Fruit fly (Drosophila melanogaster) whole organism, embryonic: ENCODE data around the gene CG4709.

Source experiments
- Abd-B ChIP-seq: fragments of 200-800 bp; sonication (Bioruptor generic); optimal IDR thresholded peaks from 2 replicates; lab custom pipeline; 2018; ENCODE audit warnings: missing biosample characterization, mild to moderate bottlenecking, missing genetic modification characterization, moderate library complexity
- CG10979 ChIP-seq: fragments of 200-800 bp; sonication (Bioruptor generic); optimal IDR thresholded peaks from 2 replicates; lab custom pipeline; 2018; ENCODE audit warnings: missing biosample characterization, mild to moderate bottlenecking, missing genetic modification characterization, moderate library complexity
- CG11560 ChIP-seq: fragments of 200-800 bp; sonication (Bioruptor generic); IDR thresholded peaks from 3 replicates; pipeline ENCODE4 v1.3.6; 2022; ENCODE audit warnings: missing biosample characterization, missing genetic modification characterization
- CG12071 ChIP-seq: fragments of 200-800 bp; sonication (Bioruptor generic); optimal IDR thresholded peaks from 3 replicates; lab custom pipeline; 2018; ENCODE audit warnings: missing biosample characterization, mild to moderate bottlenecking, missing genetic modification characterization
- CG12744 ChIP-seq: fragments of 200-800 bp; sonication (Bioruptor generic); optimal IDR thresholded peaks from 2 replicates; lab custom pipeline; 2016; ENCODE audit warnings: missing biosample characterization, missing genetic modification characterization
- CG13123 ChIP-seq: fragments of 200-800 bp; sonication (Bioruptor generic); optimal IDR thresholded peaks from 2 replicates; lab custom pipeline; 2016; ENCODE audit warnings: missing biosample characterization, missing genetic modification characterization
- CG13775 ChIP-seq: fragments of 200-800 bp; sonication (Bioruptor generic); optimal IDR thresholded peaks from 3 replicates; lab custom pipeline; 2017; ENCODE audit warnings: missing biosample characterization, mild to moderate bottlenecking, missing genetic modification characterization
- CG14441 ChIP-seq: fragments of 200-800 bp; sonication (Bioruptor generic); IDR thresholded peaks from 2 replicates; pipeline ENCODE4 v1.3.6; 2022; ENCODE audit warnings: missing biosample characterization, missing genetic modification characterization
- CG17568 ChIP-seq: fragments of 200-800 bp; sonication (Bioruptor generic); optimal IDR thresholded peaks from 2 replicates; lab custom pipeline; 2018; ENCODE audit warnings: missing biosample characterization, mild to moderate bottlenecking, missing genetic modification characterization, moderate library complexity
- CG31441 ChIP-seq: fragments of 200-800 bp; sonication (Bioruptor generic); IDR thresholded peaks from 2 replicates; pipeline ENCODE4 v1.3.6; 2022; ENCODE audit warnings: missing biosample characterization, missing genetic modification characterization
- CG32532 ChIP-seq: fragments of 200-800 bp; sonication (Bioruptor generic); IDR thresholded peaks from 2 replicates; pipeline ENCODE4 v1.3.6; 2022; ENCODE audit warnings: missing biosample characterization, missing genetic modification characterization
- CG32767 ChIP-seq: fragments of 200-800 bp; sonication (Bioruptor generic); IDR thresholded peaks from 2 replicates; pipeline ENCODE4 v1.3.6; 2022; ENCODE audit warnings: missing biosample characterization, missing genetic modification characterization
- CG3281 ChIP-seq: fragments of 200-800 bp; sonication (Bioruptor generic); optimal IDR thresholded peaks from 3 replicates; lab custom pipeline; 2017; ENCODE audit warnings: missing biosample characterization, mild to moderate bottlenecking, missing genetic modification characterization
- CG34422 ChIP-seq: fragments of 200-800 bp; sonication (Bioruptor generic); IDR thresholded peaks from 3 replicates; pipeline ENCODE4 v1.3.6; 2022; ENCODE audit warnings: missing biosample characterization, missing genetic modification characterization
- CG7372 ChIP-seq: fragments of 200-800 bp; sonication (Bioruptor generic); IDR thresholded peaks from 2 replicates; pipeline ENCODE4 v1.3.6; 2022; ENCODE audit warnings: missing biosample characterization, missing genetic modification characterization
- CG7556 ChIP-seq: fragments of 200-800 bp; sonication (Bioruptor generic); optimal IDR thresholded peaks from 2 replicates; lab custom pipeline; 2017; ENCODE audit warnings: missing biosample characterization, mild to moderate bottlenecking, missing genetic modification characterization
- CG7963 ChIP-seq: fragments of 200-800 bp; sonication (Bioruptor generic); IDR thresholded peaks from 3 replicates; pipeline ENCODE4 v1.3.6; 2022; ENCODE audit warnings: missing biosample characterization, missing genetic modification characterization; ENCODE audit not compliant: partially characterized antibody
- CG8089 ChIP-seq: fragments of 200-800 bp; sonication (Bioruptor generic); optimal IDR thresholded peaks from 3 replicates; lab custom pipeline; 2016; ENCODE audit warnings: missing biosample characterization, missing genetic modification characterization
- CG8290 ChIP-seq, 3 experiments: fragments of 200-800 bp; sonication (Bioruptor generic); optimal IDR thresholded peaks; 2 replicates each; lab custom pipeline; 2016 to 2019; ENCODE audit warnings: missing biosample characterization in 3 of 3, missing genetic modification characterization in 3 of 3, mild to moderate bottlenecking in 2 of 3, moderate library complexity in 1 of 3
- CG8388 ChIP-seq: fragments of 200-800 bp; sonication (Bioruptor generic); optimal IDR thresholded peaks from 2 replicates; lab custom pipeline; 2019; ENCODE audit warnings: missing biosample characterization, mild to moderate bottlenecking, missing genetic modification characterization, moderate library complexity
- CG8765 ChIP-seq: fragments of 200-800 bp; sonication (Bioruptor generic); IDR thresholded peaks from 2 replicates; pipeline ENCODE4 v1.3.6; 2022; ENCODE audit warnings: missing biosample characterization, missing genetic modification characterization
- CkIIα-i1 ChIP-seq: fragments of 200-800 bp; sonication (Bioruptor generic); IDR thresholded peaks from 2 replicates; pipeline ENCODE4 v1.3.6; 2022; ENCODE audit warnings: missing biosample characterization, missing genetic modification characterization
- Doc3 ChIP-seq: fragments of 200-800 bp; sonication (Bioruptor generic); IDR thresholded peaks from 3 replicates; pipeline ENCODE4 v1.3.6; 2022; ENCODE audit warnings: missing biosample characterization, missing genetic modification characterization; ENCODE audit not compliant: partially characterized antibody
- ERR ChIP-seq: fragments of 200-800 bp; sonication (Bioruptor generic); optimal IDR thresholded peaks from 2 replicates; lab custom pipeline; 2016; ENCODE audit warnings: missing biosample characterization, missing genetic modification characterization
- Elba2 ChIP-seq: fragments of 200-800 bp; sonication (Bioruptor generic); optimal IDR thresholded peaks from 3 replicates; lab custom pipeline; 2016; ENCODE audit warnings: missing biosample characterization, missing genetic modification characterization
- GATAe ChIP-seq: fragments of 200-800 bp; sonication (Bioruptor generic); conservative IDR thresholded peaks from 2 replicates; pipeline ENCODE4 v1.3.6; 2022; ENCODE audit warnings: missing biosample characterization, missing genetic modification characterization
- Gug ChIP-seq: fragments of 200-800 bp; sonication (Bioruptor generic); IDR thresholded peaks from 4 replicates; pipeline ENCODE4 v1.3.6; 2022; ENCODE audit warnings: missing biosample characterization, missing genetic modification characterization
- Hsf ChIP-seq: fragments of 200-800 bp; sonication (Bioruptor generic); optimal IDR thresholded peaks from 3 replicates; lab custom pipeline; 2016; ENCODE audit warnings: missing biosample characterization, missing genetic modification characterization
- MBD-R2 ChIP-seq: fragments of 200-800 bp; sonication (Bioruptor generic); IDR thresholded peaks from 2 replicates; pipeline ENCODE4 v1.3.6; 2022; ENCODE audit warnings: missing biosample characterization, missing genetic modification characterization
- Side ChIP-seq: fragments of 200-800 bp; sonication (Bioruptor generic); optimal IDR thresholded peaks from 2 replicates; lab custom pipeline; 2016; ENCODE audit warnings: missing biosample characterization, missing genetic modification characterization
- Xbp1 ChIP-seq: fragments of 200-800 bp; sonication (Bioruptor generic); optimal IDR thresholded peaks from 3 replicates; lab custom pipeline; 2016; ENCODE audit warnings: missing biosample characterization, mild to moderate bottlenecking, missing genetic modification characterization
- Xrp1 ChIP-seq: fragments of 200-800 bp; sonication (Bioruptor generic); IDR thresholded peaks from 2 replicates; pipeline ENCODE4 v1.3.6; 2022; ENCODE audit warnings: missing biosample characterization, missing genetic modification characterization
- YL-1 ChIP-seq: fragments of 200-800 bp; sonication (Bioruptor generic); optimal IDR thresholded peaks from 3 replicates; lab custom pipeline; 2017; ENCODE audit warnings: missing biosample characterization, mild to moderate bottlenecking, missing genetic modification characterization
- bcd ChIP-seq: fragments of 200-800 bp; sonication (Bioruptor generic); optimal IDR thresholded peaks from 2 replicates; lab custom pipeline; 2017; ENCODE audit warnings: missing biosample characterization, mild to moderate bottlenecking, missing genetic modification characterization
- cato ChIP-seq: fragments of 200-800 bp; sonication (Bioruptor generic); optimal IDR thresholded peaks from 2 replicates; lab custom pipeline; 2016; ENCODE audit warnings: missing biosample characterization, missing genetic modification characterization, borderline replicate concordance
- crc ChIP-seq: fragments of 200-800 bp; sonication (Bioruptor generic); optimal IDR thresholded peaks from 2 replicates; lab custom pipeline; 2016; ENCODE audit warnings: missing biosample characterization, missing genetic modification characterization
- dm ChIP-seq: fragments of 200-800 bp; sonication (Bioruptor generic); optimal IDR thresholded peaks from 3 replicates; lab custom pipeline; 2016; ENCODE audit warnings: missing biosample characterization, missing genetic modification characterization
- insv ChIP-seq, 2 experiments: fragments of 200-800 bp; sonication (Bioruptor generic); optimal IDR thresholded peaks; 3 replicates each; lab custom pipeline; 2016 to 2018; ENCODE audit warnings: missing biosample characterization in 2 of 2, missing genetic modification characterization in 2 of 2
- kah ChIP-seq: fragments of 200-800 bp; sonication (Bioruptor generic); optimal IDR thresholded peaks from 2 replicates; lab custom pipeline; 2018; ENCODE audit warnings: missing biosample characterization, mild to moderate bottlenecking, missing genetic modification characterization
- kni ChIP-seq: fragments of 200-800 bp; sonication (Bioruptor generic); optimal IDR thresholded peaks from 3 replicates; lab custom pipeline; 2017; ENCODE audit warnings: mild to moderate bottlenecking, missing biosample characterization, missing genetic modification reagents, missing genetic modification characterization
- mld ChIP-seq: fragments of 200-800 bp; sonication (Bioruptor generic); IDR thresholded peaks from 3 replicates; pipeline ENCODE4 v1.3.6; 2022; ENCODE audit warnings: missing biosample characterization, missing genetic modification characterization; ENCODE audit not compliant: partially characterized antibody
- nerfin-1 ChIP-seq: fragments of 200-800 bp; sonication (Bioruptor generic); optimal IDR thresholded peaks from 3 replicates; lab custom pipeline; 2019; ENCODE audit warnings: missing biosample characterization, mild to moderate bottlenecking, missing genetic modification characterization, moderate library complexity
- org-1 ChIP-seq: fragments of 200-800 bp; sonication (Bioruptor generic); optimal IDR thresholded peaks from 2 replicates; lab custom pipeline; 2017; ENCODE audit warnings: missing biosample characterization, missing genetic modification characterization
- row ChIP-seq: fragments of 200-800 bp; sonication (Bioruptor generic); IDR thresholded peaks from 3 replicates; pipeline ENCODE4 v1.3.6; 2022; ENCODE audit warnings: missing biosample characterization, missing genetic modification characterization
- sd ChIP-seq: fragments of 200-800 bp; sonication (Bioruptor generic); optimal IDR thresholded peaks from 3 replicates; lab custom pipeline; 2018; ENCODE audit warnings: missing biosample characterization, mild to moderate bottlenecking, missing genetic modification characterization, moderate library complexity
- sima ChIP-seq: fragments of 200-800 bp; sonication (Bioruptor generic); optimal IDR thresholded peaks from 2 replicates; lab custom pipeline; 2016; ENCODE audit warnings: missing biosample characterization, missing genetic modification characterization
- tup ChIP-seq: fragments of 200-800 bp; sonication (Bioruptor generic); optimal IDR thresholded peaks from 2 replicates; lab custom pipeline; 2016; ENCODE audit warnings: missing biosample characterization, mild to moderate bottlenecking, missing genetic modification characterization, moderate library complexity
- usp ChIP-seq: fragments of >200 bp; optimal IDR thresholded peaks from 2 replicates; lab custom pipeline; 2017; ENCODE audit warnings: missing biosample characterization, missing genetic modification characterization
- vfl ChIP-seq: fragments of 200-800 bp; sonication (Bioruptor generic); optimal IDR thresholded peaks from 2 replicates; lab custom pipeline; 2016; ENCODE audit warnings: missing biosample characterization, missing genetic modification characterization
- wor ChIP-seq: fragments of 200-800 bp; sonication (Bioruptor generic); IDR thresholded peaks from 2 replicates; pipeline ENCODE4 v1.3.6; 2022; ENCODE audit warnings: missing biosample characterization, missing genetic modification characterization

The CG4709 gene

DNA sequence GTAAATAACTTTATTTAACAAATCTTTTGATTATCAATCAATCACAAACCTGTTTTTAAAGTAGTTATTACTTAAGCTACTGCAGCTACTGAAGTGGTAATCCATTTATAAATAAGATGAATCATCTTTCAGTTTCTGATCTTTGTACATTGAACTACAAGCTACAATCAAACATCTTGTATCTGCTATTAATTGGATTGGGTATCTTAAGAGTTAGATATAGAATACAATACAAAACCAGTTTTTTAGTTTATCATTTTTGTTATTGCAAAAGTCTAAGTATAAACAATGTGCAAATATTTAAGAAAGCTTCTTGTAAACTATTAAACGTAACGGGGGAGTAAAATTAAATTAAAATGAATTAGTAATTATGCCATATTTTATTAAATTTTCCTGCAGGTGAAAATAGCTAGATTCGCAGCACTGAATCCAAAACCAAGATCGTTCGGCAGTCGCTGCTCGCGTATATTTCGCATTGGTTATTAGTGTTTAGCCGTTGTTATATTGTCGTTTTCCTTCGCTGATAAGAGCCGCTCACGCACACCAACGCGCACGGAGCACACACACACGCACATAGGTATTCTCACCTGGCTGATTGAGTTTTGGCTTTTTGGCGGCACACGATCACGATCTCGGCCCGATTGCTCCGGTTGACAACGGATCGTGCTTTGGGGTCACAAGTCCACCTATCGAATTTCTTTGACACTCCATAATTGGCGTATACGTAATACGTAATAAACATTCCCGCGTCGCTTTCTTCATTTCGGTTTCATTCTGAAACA lies 6.2 kb upstream of the CG4709 start (continued):
- peak; percentile 88 for TF ChIP-seq sd
- no peak for TF ChIP-seq wor (GFP tag; lab: Robert Waterston, UW)
- TF ChIP-seq CkIIα-i1 (GFP tag; lab: Robert Waterston, UW): no peak
- TF ChIP-seq CG8089: no peak
- peak; percentile 21; the same call in 1 of the 2 replicates for TF ChIP-seq CG32532 (GFP tag; lab: Robert Waterston, UW)
- no peak for TF ChIP-seq CG13775 (GFP tag; lab: Kevin White, UChicago)
- no peak for TF ChIP-seq CG12744
- TF ChIP-seq CG8290 (GFP tag; optimal IDR thresholded peaks at IDR 0.05; lab: Kevin White, UChicago): no peak
- TF ChIP-seq CG8290 (tag; optimal IDR thresholded peaks at IDR 0.05; lab: Kevin White, UChicago): peak in 1 of 2 experiments; percentile 57
- TF ChIP-seq kah (GFP tag; lab: Kevin White, UChicago): no peak
- peak; percentile 60 for TF ChIP-seq row (GFP tag; lab: Robert Waterston, UW)
- no peak for TF ChIP-seq Doc3 (GFP tag; lab: Robert Waterston, UW)
- TF ChIP-seq CG8765: no peak
- no peak for TF ChIP-seq CG7372 (GFP tag; lab: Robert Waterston, UW)
- TF ChIP-seq mld: no peak
- TF ChIP-seq Gug (GFP tag; lab: Robert Waterston, UW): no peak
- TF ChIP-seq tup (GFP tag; lab: Kevin White, UChicago): no peak
- TF ChIP-seq CG7963: no peak
- TF ChIP-seq CG8388 (GFP tag; lab: Kevin White, UChicago): no peak
- TF ChIP-seq CG12071 (GFP tag; lab: Kevin White, UChicago): no peak
- no peak for TF ChIP-seq CG31441 (GFP tag; lab: Robert Waterston, UW)
- TF ChIP-seq ERR (GFP tag; lab: Kevin White, UChicago): no peak
- no peak for TF ChIP-seq Xrp1 (GFP tag; lab: Robert Waterston, UW)
- peak; percentile 12 for TF ChIP-seq CG7556 (GFP tag; lab: Kevin White, UChicago)
- TF ChIP-seq CG10979 (tag; lab: Kevin White, UChicago): no peak
- TF ChIP-seq CG34422 (GFP tag; lab: Robert Waterston, UW): peak; percentile 21; the same call in 1 of the 3 replicates
- no peak for TF ChIP-seq YL-1 (GFP tag; lab: Kevin White, UChicago)
- no peak for TF ChIP-seq CG13123 (GFP tag; lab: Kevin White, UChicago)
- TF ChIP-seq crc (GFP tag; lab: Kevin White, UChicago): no peak
- no peak for TF ChIP-seq Side (GFP tag; lab: Kevin White, UChicago)
- peak; percentile 15; the same call in 1 of the 2 replicates for TF ChIP-seq MBD-R2 (GFP tag; lab: Robert Waterston, UW)
- no peak for TF ChIP-seq nerfin-1 (tag; lab: Kevin White, UChicago)
- TF ChIP-seq CG11560: no peak
- TF ChIP-seq CG17568 (GFP tag; lab: Kevin White, UChicago): no peak
- TF ChIP-seq sima (GFP tag; lab: Kevin White, UChicago): no peak
- no peak for TF ChIP-seq vfl (GFP tag; lab: Kevin White, UChicago)
- TF ChIP-seq GATAe (GFP tag; lab: Robert Waterston, UW): 0 out of 2 replicates have a peak, but pooled peaks have one; percentile 20
- TF ChIP-seq CG14441 (GFP tag; lab: Robert Waterston, UW): peak; percentile 30; the same call in 1 of the 2 replicates
- no peak for TF ChIP-seq dm (GFP tag; lab: Kevin White, UChicago)
- TF ChIP-seq Xbp1 (GFP tag; lab: Kevin White, UChicago): no peak
- no peak for TF ChIP-seq cato (GFP tag; lab: Kevin White, UChicago)
- TF ChIP-seq kni (GFP tag; lab: Kevin White, UChicago): no peak
- no peak for TF ChIP-seq Hsf (GFP tag; lab: Kevin White, UChicago)
- no peak for TF ChIP-seq usp (GFP tag; lab: Kevin White, UChicago)
- no peak for TF ChIP-seq Abd-B (GFP tag; lab: Kevin White, UChicago)
- TF ChIP-seq CG32767 (GFP tag; lab: Robert Waterston, UW): no peak
- TF ChIP-seq org-1 (GFP tag; lab: Kevin White, UChicago): no peak
- TF ChIP-seq CG3281 (GFP tag; lab: Kevin White, UChicago): no peak
- TF ChIP-seq insv (GFP tag; optimal IDR thresholded peaks at IDR 0.05; lab: Kevin White, UChicago): no peak
- TF ChIP-seq Elba2 (GFP tag; lab: Kevin White, UChicago): no peak
- TF ChIP-seq bcd: no peak
